Worm (Caenorhabditis elegans) whole organism, L3 larva: ENCODE data around the gene F42A9.3.

Source experiments
- ZK546.5 ChIP-seq: sonication (generic microtip); optimal IDR thresholded peaks from 2 replicates; lab custom pipeline; 2017; ENCODE audit warnings: missing biosample characterization, missing genetic modification characterization
- ama-1 ChIP-seq: fragments of 150-350 bp; optimal IDR thresholded peaks from 2 replicates; lab custom pipeline; 2018
- daf-12 ChIP-seq: fragments of 150-350 bp; optimal IDR thresholded peaks from 2 replicates; lab custom pipeline; 2014; ENCODE audit warnings: missing biosample characterization, missing genetic modification reagents, missing genetic modification characterization
- elt-3 ChIP-seq, 3 experiments: fragments of 150-350 bp in 1 of 3; sonication (generic microtip) in 2 of 3; optimal IDR thresholded peaks; 2 replicates in 2 of 3; 4 replicates in 1 of 3; lab custom pipeline; 2014 to 2017; ENCODE audit warnings: missing biosample characterization in 3 of 3, missing genetic modification characterization in 3 of 3
- fkh-10 ChIP-seq: sonication (generic microtip); optimal IDR thresholded peaks from 2 replicates; lab custom pipeline; 2017; ENCODE audit warnings: missing biosample characterization, missing genetic modification reagents, missing genetic modification characterization
- lin-15B ChIP-seq: fragments of 150-350 bp; optimal IDR thresholded peaks from 2 replicates; lab custom pipeline; 2014; ENCODE audit warnings: missing biosample characterization, missing genetic modification characterization
- nhr-11 ChIP-seq: fragments of 150-350 bp; optimal IDR thresholded peaks from 2 replicates; lab custom pipeline; 2014; ENCODE audit warnings: missing biosample characterization, missing genetic modification characterization
- nhr-12 ChIP-seq: fragments of 150-350 bp; optimal IDR thresholded peaks from 2 replicates; lab custom pipeline; 2014; ENCODE audit warnings: missing biosample characterization, missing genetic modification characterization
- nhr-23 ChIP-seq: fragments of 150-350 bp; optimal IDR thresholded peaks from 2 replicates; lab custom pipeline; 2014; ENCODE audit warnings: missing biosample characterization, missing genetic modification reagents, missing genetic modification characterization
- nhr-237 ChIP-seq: fragments of 150-350 bp; optimal IDR thresholded peaks from 2 replicates; lab custom pipeline; 2014; ENCODE audit warnings: missing biosample characterization, missing genetic modification characterization
- nhr-25 ChIP-seq: sonication (generic microtip); optimal IDR thresholded peaks from 2 replicates; lab custom pipeline; 2017; ENCODE audit warnings: missing biosample characterization, missing genetic modification characterization
- skn-1 ChIP-seq: fragments of 150-350 bp; optimal IDR thresholded peaks from 2 replicates; lab custom pipeline; 2014; ENCODE audit warnings: missing biosample characterization, missing genetic modification characterization

DNA sequence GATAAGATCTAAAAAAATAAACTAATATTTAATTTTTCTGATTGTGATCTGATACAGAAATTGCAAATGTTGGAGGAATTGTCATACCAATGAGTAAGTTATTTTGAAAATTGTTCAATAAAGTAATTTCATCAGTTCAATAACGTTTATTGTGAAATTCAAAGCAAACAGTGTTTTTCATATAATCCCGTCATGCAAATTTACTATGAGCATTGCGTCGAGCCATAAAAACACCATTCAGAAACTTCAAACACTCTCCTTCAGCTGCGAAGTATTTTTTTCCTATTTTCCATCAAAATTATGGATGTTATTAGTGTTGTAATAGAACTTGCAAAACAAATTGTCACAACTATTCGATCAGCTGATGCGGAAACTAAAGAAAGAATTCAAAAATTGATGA lies 34.8 kb downstream of the F42A9.3 start, which contains the start of gene C49C8.8:
- TF ChIP-seq nhr-23 (tag; lab: Kevin White, UChicago) (no peak), daf-12 (tag; lab: Kevin White, UChicago) (no peak), elt-3 (tag; optimal IDR thresholded peaks at IDR 0.05; lab: Kevin White, UChicago) (no peak), nhr-12 (tag; lab: Kevin White, UChicago) (no peak), nhr-11 (no peak), ama-1 (lab: Kevin White, UChicago) (no peak), nhr-237 (tag; lab: Kevin White, UChicago) (no peak), fkh-10 (GFP tag; lab: Kevin White, UChicago) (no peak), lin-15B (tag; lab: Kevin White, UChicago) (no peak), skn-1 (tag; lab: Kevin White, UChicago) (no peak), nhr-25 (no peak), ZK546.5 (no peak)
